Worm (Caenorhabditis elegans) whole organism, L1 larva: ENCODE results near the gene Y51H7C.10.
A peak's percentile ranks its signal among the peaks of the same experiment; 100 is the strongest.

ENCODE experiments used
- C16A3.4 ChIP-seq: fragments of 150-350 bp; optimal IDR thresholded peaks from 2 replicates; lab custom pipeline; 2014; ENCODE audit warnings: missing biosample characterization, missing genetic modification characterization
- F16B12.6 ChIP-seq: fragments of 150-350 bp; optimal IDR thresholded peaks from 2 replicates; lab custom pipeline; 2014; ENCODE audit warnings: missing biosample characterization, missing genetic modification characterization
- alr-1 ChIP-seq: fragments of 200-800 bp; sonication (Bioruptor generic); optimal IDR thresholded peaks from 2 replicates; lab custom pipeline; 2018; ENCODE audit warnings: borderline replicate concordance, mild to moderate bottlenecking, missing genetic modification characterization, missing compliant biosample characterization
- ama-1 ChIP-seq: fragments of 150-350 bp; optimal IDR thresholded peaks from 2 replicates; lab custom pipeline; 2014
- ceh-63 ChIP-seq: fragments of 200-800 bp; sonication (Bioruptor generic); optimal IDR thresholded peaks from 2 replicates; lab custom pipeline; 2018; ENCODE audit warnings: mild to moderate bottlenecking, missing genetic modification characterization, missing compliant biosample characterization
- ceh-82 ChIP-seq, 3 experiments: fragments of 150-350 bp in 1 of 3; sonication (generic microtip) in 2 of 3; optimal IDR thresholded peaks; 2 replicates each; lab custom pipeline; 2014 to 2017; ENCODE audit warnings: missing biosample characterization in 3 of 3, missing genetic modification characterization in 3 of 3
- ceh-88 ChIP-seq: fragments of 200-800 bp; sonication (Bioruptor generic); IDR thresholded peaks from 2 replicates; pipeline ENCODE4 v1.3.6; 2022; ENCODE audit warnings: missing genetic modification characterization, missing compliant biosample characterization
- dpl-1 ChIP-seq, 3 experiments: fragments of 150-350 bp in 2 of 3; sonication (generic microtip) in 1 of 3; optimal IDR thresholded peaks; 2 replicates each; lab custom pipeline; 2014 to 2017; ENCODE audit warnings: missing biosample characterization in 3 of 3, missing genetic modification characterization in 3 of 3, missing genetic modification reagents in 3 of 3
- efl-1 ChIP-seq, 4 experiments: fragments of 150-350 bp; optimal IDR thresholded peaks in 3 of 4; peaks in 1 of 4; 1 replicate in 1 of 4; 2 replicates in 3 of 4; lab custom pipeline; 2014; ENCODE audit warnings: missing biosample characterization in 2 of 4, missing genetic modification characterization in 2 of 4, missing genetic modification reagents in 2 of 4
- ets-5 ChIP-seq: fragments of 200-800 bp; sonication (Bioruptor generic); IDR thresholded peaks from 2 replicates; pipeline ENCODE4 v1.3.6; 2022; ENCODE audit warnings: missing genetic modification characterization, missing compliant biosample characterization
- fos-1 ChIP-seq: fragments of 150-350 bp; optimal IDR thresholded peaks from 2 replicates; lab custom pipeline; 2014; ENCODE audit warnings: missing biosample characterization, missing genetic modification characterization
- grh-1 ChIP-seq: fragments of 200-800 bp; sonication (Bioruptor generic); IDR thresholded peaks from 2 replicates; pipeline ENCODE4 v1.3.6; 2022; ENCODE audit warnings: missing genetic modification reagents, missing genetic modification characterization, missing compliant biosample characterization
- irx-1 ChIP-seq: sonication (generic microtip); optimal IDR thresholded peaks from 2 replicates; lab custom pipeline; 2016; ENCODE audit warnings: missing genetic modification characterization, missing compliant biosample characterization
- lin-14 ChIP-seq: fragments of 200-800 bp; sonication (Bioruptor generic); optimal IDR thresholded peaks from 2 replicates; lab custom pipeline; 2018; ENCODE audit warnings: mild to moderate bottlenecking, missing genetic modification characterization, moderate library complexity, missing compliant biosample characterization
- lin-15B ChIP-seq: fragments of 150-350 bp; sonication (generic microtip); optimal IDR thresholded peaks from 3 replicates; lab custom pipeline; 2014; ENCODE audit warnings: missing biosample characterization, missing genetic modification characterization
- lin-35 ChIP-seq, 2 experiments: fragments of 150-350 bp; optimal IDR thresholded peaks; 2 replicates each; lab custom pipeline; 2014; ENCODE audit warnings: missing biosample characterization in 2 of 2, missing genetic modification characterization in 2 of 2, missing genetic modification reagents in 2 of 2
- lin-39 ChIP-seq: fragments of 150-350 bp; optimal IDR thresholded peaks from 2 replicates; lab custom pipeline; 2014; ENCODE audit warnings: missing biosample characterization, missing genetic modification reagents, missing genetic modification characterization
- lsy-2 ChIP-seq, 2 experiments: fragments of 150-350 bp; optimal IDR thresholded peaks; 2 replicates each; lab custom pipeline; 2014; ENCODE audit warnings: missing biosample characterization in 2 of 2, missing genetic modification characterization in 2 of 2
- mab-9 ChIP-seq: fragments of 200-800 bp; sonication (Bioruptor generic); IDR thresholded peaks from 2 replicates; pipeline ENCODE4 v1.3.6; 2022; ENCODE audit warnings: missing genetic modification reagents, missing genetic modification characterization, missing compliant biosample characterization
- mdl-1 ChIP-seq, 2 experiments: fragments of 150-350 bp; optimal IDR thresholded peaks; 2 replicates each; lab custom pipeline; 2014 to 2017; ENCODE audit warnings: missing biosample characterization in 2 of 2, missing genetic modification characterization in 2 of 2, inconsistent platforms in 1 of 2
- mef-2 ChIP-seq: fragments of 150-350 bp; optimal IDR thresholded peaks from 2 replicates; lab custom pipeline; 2014; ENCODE audit warnings: missing biosample characterization, missing genetic modification characterization
- mep-1 ChIP-seq: fragments of 150-350 bp; optimal IDR thresholded peaks from 2 replicates; lab custom pipeline; 2014; ENCODE audit warnings: missing biosample characterization, missing genetic modification characterization
- nhr-12 ChIP-seq: sonication (generic microtip); optimal IDR thresholded peaks from 2 replicates; lab custom pipeline; 2017; ENCODE audit warnings: missing biosample characterization, missing genetic modification characterization
- nhr-19 ChIP-seq: fragments of 200-800 bp; sonication (Bioruptor generic); conservative IDR thresholded peaks from 2 replicates; pipeline ENCODE4 v1.3.6; 2022; ENCODE audit warnings: missing genetic modification characterization, missing compliant biosample characterization
- nhr-20 ChIP-seq: sonication (generic microtip); optimal IDR thresholded peaks from 2 replicates; lab custom pipeline; 2016; ENCODE audit warnings: mild to moderate bottlenecking, missing genetic modification characterization, missing compliant biosample characterization
- nhr-28 ChIP-seq: fragments of 150-350 bp; optimal IDR thresholded peaks from 2 replicates; lab custom pipeline; 2014; ENCODE audit warnings: missing biosample characterization, missing genetic modification characterization
- nhr-47 ChIP-seq: sonication (generic microtip); optimal IDR thresholded peaks from 2 replicates; lab custom pipeline; 2016; ENCODE audit warnings: mild to moderate bottlenecking, missing genetic modification characterization, moderate library complexity, missing compliant biosample characterization
- nhr-71 ChIP-seq: sonication (generic microtip); optimal IDR thresholded peaks from 2 replicates; lab custom pipeline; 2016; ENCODE audit warnings: mild to moderate bottlenecking, missing genetic modification characterization, moderate library complexity, missing compliant biosample characterization
- nhr-84 ChIP-seq: sonication (generic microtip); optimal IDR thresholded peaks from 2 replicates; lab custom pipeline; 2017; ENCODE audit warnings: missing biosample characterization, missing genetic modification characterization
- nhr-85 ChIP-seq: sonication (generic microtip); peaks from one replicate; lab custom pipeline; 2016; ENCODE audit warnings: missing genetic modification characterization, inconsistent platforms, missing compliant biosample characterization
- snu-23 ChIP-seq: sonication (generic microtip); optimal IDR thresholded peaks from 2 replicates; lab custom pipeline; 2016; ENCODE audit warnings: missing genetic modification characterization, missing compliant biosample characterization
- sptf-1 ChIP-seq: fragments of 150-350 bp; optimal IDR thresholded peaks from 2 replicates; lab custom pipeline; 2014; ENCODE audit warnings: missing biosample characterization, missing genetic modification characterization
- sup-37 ChIP-seq: fragments of 200-800 bp; sonication (Bioruptor generic); optimal IDR thresholded peaks from 2 replicates; lab custom pipeline; 2018; ENCODE audit warnings: mild to moderate bottlenecking, missing genetic modification characterization, missing compliant biosample characterization
- unc-30 ChIP-seq: sonication (generic microtip); optimal IDR thresholded peaks from 2 replicates; lab custom pipeline; 2017; ENCODE audit warnings: missing biosample characterization, missing genetic modification characterization
- unc-62 ChIP-seq: fragments of 150-350 bp; optimal IDR thresholded peaks from 2 replicates; lab custom pipeline; 2014; ENCODE audit warnings: missing biosample characterization, missing genetic modification reagents, missing genetic modification characterization
- unc-86 ChIP-seq: sonication (generic microtip); optimal IDR thresholded peaks from 2 replicates; lab custom pipeline; 2016; ENCODE audit warnings: missing genetic modification characterization, missing compliant biosample characterization
- unc-98 ChIP-seq: fragments of 200-800 bp; sonication (Bioruptor generic); IDR thresholded peaks from 2 replicates; pipeline ENCODE4 v1.3.6; 2022; ENCODE audit warnings: missing genetic modification characterization, missing compliant biosample characterization
- vab-15 ChIP-seq: sonication (generic microtip); optimal IDR thresholded peaks from 2 replicates; lab custom pipeline; 2017; ENCODE audit warnings: missing genotype, mild to moderate bottlenecking, missing genetic modification characterization, missing compliant biosample characterization
- zip-4 ChIP-seq: fragments of 200-800 bp; sonication (Bioruptor generic); optimal IDR thresholded peaks from 2 replicates; lab custom pipeline; 2018; ENCODE audit warnings: mild to moderate bottlenecking, missing genetic modification characterization, moderate library complexity, missing compliant biosample characterization
- ztf-11 ChIP-seq, 2 experiments: sonication (generic microtip); optimal IDR thresholded peaks; 2 replicates each; lab custom pipeline; 2016 to 2017; ENCODE audit warnings: missing genetic modification characterization in 2 of 2, missing biosample characterization in 1 of 2, missing compliant biosample characterization in 1 of 2

Gene Y51H7C.10

ce11 chrII:1402167-1402619 is 21.4 kb downstream of the Y51H7C.10 start, which contains the start of gene Y51H7C.7 (continued):
- TF ChIP-seq ceh-82 (tag; optimal IDR thresholded peaks at IDR 0.05; lab: Kevin White, UChicago) (peak; percentile 72 to 90 (median 72)), unc-86 (tag; lab: Kevin White, UChicago) (peak; percentile 66), efl-1 (optimal IDR thresholded peaks at IDR 0.05; lab: Kevin White, UChicago) (peak; percentile 47 to 68), efl-1 (GFP tag; optimal IDR thresholded peaks at IDR 0.05 in 1 of 2; lab: Kevin White, UChicago) (peak; percentile 76 to 97), nhr-47 (tag; lab: Kevin White, UChicago) (peak; percentile 85), ztf-11 (tag; optimal IDR thresholded peaks at IDR 0.05; lab: Kevin White, UChicago) (peak in 1 of 2 experiments; percentile 57), lin-15B (tag; lab: Kevin White, UChicago) (peak; percentile 45), dpl-1 (GFP tag; optimal IDR thresholded peaks at IDR 0.05; lab: Kevin White, UChicago) (peak; percentile 56 to 76 (median 74)), nhr-20 (tag; lab: Kevin White, UChicago) (peak; percentile 68)

ce11 chrII:1401474-1401873 is 22.1 kb downstream of the Y51H7C.10 start, which contains the start of gene Y51H7C.8:
Y51H7C.8 (plus strand) TSS chrII:1401774.
- TF ChIP-seq C16A3.4 (tag; lab: Kevin White, UChicago) (no peak), unc-30 (no peak), ama-1 (lab: Kevin White, UChicago) (no peak), sptf-1 (no peak), ceh-82 (tag; optimal IDR thresholded peaks at IDR 0.05; lab: Kevin White, UChicago) (no peak), irx-1 (tag; lab: Kevin White, UChicago) (no peak), sup-37 (no peak), snu-23 (no peak), lin-35 (GFP tag; optimal IDR thresholded peaks at IDR 0.05; lab: Kevin White, UChicago) (no peak), nhr-85 (tag; lab: Kevin White, UChicago) (no peak), grh-1 (GFP tag; lab: Robert Waterston, UW) (no peak), lsy-2 (tag; optimal IDR thresholded peaks at IDR 0.05; lab: Kevin White, UChicago) (no peak), mep-1 (tag; lab: Kevin White, UChicago) (no peak), vab-15 (tag; lab: Kevin White, UChicago) (no peak), lin-39 (tag; lab: Kevin White, UChicago) (no peak), fos-1 (tag; lab: Kevin White, UChicago) (no peak)

ce11 chrII:1400105-1400504 is 23.5 kb downstream of the Y51H7C.10 start, which contains the start of gene F54D12.1:
F54D12.1 (plus strand) TSS chrII:1400405.
- no peak for TF ChIP-seq unc-62 (GFP tag; lab: Kevin White, UChicago)
- no peak for TF ChIP-seq ceh-63 (GFP tag; lab: Kevin White, UChicago)
- no peak for TF ChIP-seq mab-9
- TF ChIP-seq lin-14 = no peak
- no peak for TF ChIP-seq dpl-1 (GFP tag; optimal IDR thresholded peaks at IDR 0.05; lab: Kevin White, UChicago)
- TF ChIP-seq ets-5 (GFP tag; lab: Robert Waterston, UW) = no peak
- no peak for TF ChIP-seq alr-1
- TF ChIP-seq nhr-12 (tag; lab: Kevin White, UChicago) = no peak
- no peak for TF ChIP-seq mef-2 (tag; lab: Kevin White, UChicago)
- no peak for TF ChIP-seq unc-98 (GFP tag; lab: Robert Waterston, UW)
- no peak for TF ChIP-seq nhr-28
- no peak for TF ChIP-seq nhr-19 (GFP tag; lab: Robert Waterston, UW)
- no peak for TF ChIP-seq nhr-71
- no peak for TF ChIP-seq C16A3.4 (tag; lab: Kevin White, UChicago)
- TF ChIP-seq zip-4 = no peak
- no peak for TF ChIP-seq mdl-1 (tag; optimal IDR thresholded peaks at IDR 0.05; lab: Kevin White, UChicago)
- no peak for TF ChIP-seq nhr-84

- TF ChIP-seq nhr-85 (tag; lab: Kevin White, UChicago) (no peak), ceh-88 (GFP tag; lab: Robert Waterston, UW) (no peak), mef-2 (tag; lab: Kevin White, UChicago) (no peak), irx-1 (tag; lab: Kevin White, UChicago) (no peak), F16B12.6 (no peak), mep-1 (tag; lab: Kevin White, UChicago) (no peak)
Observed at ce11 chrII:1398396-1398795, 25.2 kb downstream of the Y51H7C.10 start, which contains the start of gene F54D12.2. F54D12.2 (plus strand) TSS chrII:1398696.
